Worm (Caenorhabditis elegans): ENCODE measurements around the gene clec-27.

DNA sequence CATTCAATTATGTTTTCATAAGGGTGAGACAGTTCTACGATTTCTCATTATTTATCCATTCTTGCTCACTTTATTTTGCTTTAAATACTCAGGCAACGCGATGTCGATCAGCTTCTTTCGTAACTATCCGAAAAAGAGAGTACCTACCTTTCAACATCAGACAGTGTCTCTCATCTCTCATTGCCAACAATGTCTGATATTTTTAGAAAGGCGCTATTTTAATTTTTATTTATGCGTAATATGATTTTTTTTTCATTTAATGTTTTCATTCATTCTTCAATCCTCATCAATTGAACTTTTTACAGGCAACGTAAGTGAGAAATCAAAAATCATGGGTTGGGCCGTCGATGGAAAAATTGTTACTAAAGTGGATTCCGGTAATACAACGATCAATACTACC is 30.3 kb downstream of the clec-27 start, which contains the start of gene F09C6.13:
- TF ChIP-seq lsy-2 (tag; optimal IDR thresholded peaks at IDR 0.05), result no peak
- no peak for TF ChIP-seq unc-39 (tag; optimal IDR thresholded peaks at IDR 0.05)
- TF ChIP-seq snpc-4 (tag; optimal IDR thresholded peaks at IDR 0.05), result no peak
- TF ChIP-seq nhr-28 (tag; optimal IDR thresholded peaks at IDR 0.05), result no peak
- no peak for TF ChIP-seq elt-3 (tag; optimal IDR thresholded peaks at IDR 0.05)
- no peak for TF ChIP-seq pha-4 (tag; optimal IDR thresholded peaks at IDR 0.05)
- TF ChIP-seq hlh-1 (tag; optimal IDR thresholded peaks at IDR 0.05), result no peak
- TF ChIP-seq ces-1 (GFP tag; optimal IDR thresholded peaks at IDR 0.05), result no peak
- TF ChIP-seq blmp-1 (tag; optimal IDR thresholded peaks at IDR 0.05), result no peak
- no peak for TF ChIP-seq elt-1 (tag; optimal IDR thresholded peaks at IDR 0.05; ENCODE audit: borderline replicate concordance, insufficient read depth)
- no peak for TF ChIP-seq unc-62 (GFP tag; optimal IDR thresholded peaks at IDR 0.05)
- TF ChIP-seq nhr-2 (tag; optimal IDR thresholded peaks at IDR 0.05), result no peak
- TF ChIP-seq nhr-12 (tag; optimal IDR thresholded peaks at IDR 0.05), result no peak
- TF ChIP-seq mep-1 (tag; optimal IDR thresholded peaks at IDR 0.05), result no peak

All from whole organism, mixed stage, embryonic.